Fruit fly (Drosophila melanogaster): ENCODE results near the gene Nlg3.

dm6 chr3R:7657947-7658346 is 18.7 kb upstream of the Nlg3 start, which contains the start of gene Nlg1:
- TF ChIP-seq br (GFP tag; optimal IDR thresholded peaks at IDR 0.05), result no peak
- TF ChIP-seq foxo (GFP tag; optimal IDR thresholded peaks at IDR 0.05), result no peak
- TF ChIP-seq ey (GFP tag; optimal IDR thresholded peaks at IDR 0.05), result no peak
- no peak for TF ChIP-seq fru (GFP tag; optimal IDR thresholded peaks at IDR 0.05)
- TF ChIP-seq brk (GFP tag; optimal IDR thresholded peaks at IDR 0.05), result no peak
- TF ChIP-seq Dfd (GFP tag; optimal IDR thresholded peaks at IDR 0.05), result no peak
- no peak for TF ChIP-seq usp (GFP tag; optimal IDR thresholded peaks at IDR 0.05)
- no peak for TF ChIP-seq dmrt93B (GFP tag; optimal IDR thresholded peaks at IDR 0.05)
- TF ChIP-seq lola (GFP tag; optimal IDR thresholded peaks at IDR 0.05), result no peak
- no peak for TF ChIP-seq Hr78 (GFP tag; optimal IDR thresholded peaks at IDR 0.05)
- no peak for TF ChIP-seq sv (GFP tag; optimal IDR thresholded peaks at IDR 0.05)
- no peak for TF ChIP-seq dl (GFP tag; optimal IDR thresholded peaks at IDR 0.05; ENCODE audit: insufficient read depth in 1 of 2, partially characterized antibody in 2 of 2)
- TF ChIP-seq Hr83 (GFP tag; optimal IDR thresholded peaks at IDR 0.05; ENCODE audit: poor library complexity, severe bottlenecking), result no peak
- TF ChIP-seq woc (GFP tag; optimal IDR thresholded peaks at IDR 0.05), result no peak

Data from whole organism, wandering third instar larva.